Fruit fly (Drosophila melanogaster) S2 (cell line): Measurements from ENCODE around the gene CG8541.

Experiments
- CG8478 ChIP-seq: fragments of >200 bp; optimal IDR thresholded peaks from 2 replicates; lab custom pipeline; 2018
- CTCF ChIP-seq, 2 experiments: fragments of >200 bp; optimal IDR thresholded peaks; 2 replicates each; lab custom pipeline; 2018

dm6 chr3L:7485667-7486066, 14.3 kb downstream of the CG8541 start, which contains the start of gene mthl6:
- TF ChIP-seq CTCF (optimal IDR thresholded peaks at IDR 0.05; lab: Kevin White, UChicago), result no peak
- TF ChIP-seq CG8478, result no peak
